Worm (Caenorhabditis elegans) whole organism, L4/young adult: Measurements from ENCODE around the gene F58E2.4.
"Not testable (repeated sequence)": the region's sequence is repeated elsewhere in the genome, so short reads cannot be mapped to it uniquely, and the experiment has no call there.

Experiments
- W03F9.2 ChIP-seq: fragments of 150-350 bp; optimal IDR thresholded peaks from 2 replicates; lab custom pipeline; 2014; ENCODE audit warnings: missing biosample characterization, missing genetic modification characterization
- dao-5 ChIP-seq: sonication (generic microtip); optimal IDR thresholded peaks from 2 replicates; lab custom pipeline; 2016; ENCODE audit warnings: missing genotype, missing genetic modification characterization, moderate library complexity, missing compliant biosample characterization
- him-1 ChIP-seq: sonication (generic microtip); optimal IDR thresholded peaks from 2 replicates; lab custom pipeline; 2016; ENCODE audit warnings: missing genotype, missing genetic modification reagents, missing genetic modification characterization, missing compliant biosample characterization

Gene F58E2.4

DNA sequence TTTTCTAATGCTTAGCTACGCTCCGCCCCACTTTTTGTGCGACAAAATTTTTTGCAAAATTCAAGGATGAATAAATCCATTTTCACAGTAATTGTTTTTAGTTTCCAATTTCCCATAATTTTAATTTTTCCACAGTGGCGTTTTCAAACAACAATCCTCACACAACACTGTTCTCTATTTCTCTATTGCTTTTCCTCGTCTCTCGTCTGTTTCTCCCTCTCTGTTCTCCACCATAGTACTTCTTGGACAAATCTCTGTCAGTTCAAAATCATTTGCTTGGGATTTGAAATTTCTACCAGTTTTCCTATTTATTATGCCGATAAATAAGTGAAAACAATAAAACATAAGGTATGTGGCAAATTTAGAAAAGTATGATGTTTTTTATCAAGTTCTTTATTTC, at the start of gene F58E2.4:
F58E2.4 (plus strand) TSS at position 134 of the 400 bp plus-strand sequence.
- no peak for TF ChIP-seq him-1 (tag; lab: Kevin White, UChicago)
- TF ChIP-seq dao-5 (tag; lab: Kevin White, UChicago) = no peak
- no peak for TF ChIP-seq W03F9.2 (tag; lab: Kevin White, UChicago)

DNA sequence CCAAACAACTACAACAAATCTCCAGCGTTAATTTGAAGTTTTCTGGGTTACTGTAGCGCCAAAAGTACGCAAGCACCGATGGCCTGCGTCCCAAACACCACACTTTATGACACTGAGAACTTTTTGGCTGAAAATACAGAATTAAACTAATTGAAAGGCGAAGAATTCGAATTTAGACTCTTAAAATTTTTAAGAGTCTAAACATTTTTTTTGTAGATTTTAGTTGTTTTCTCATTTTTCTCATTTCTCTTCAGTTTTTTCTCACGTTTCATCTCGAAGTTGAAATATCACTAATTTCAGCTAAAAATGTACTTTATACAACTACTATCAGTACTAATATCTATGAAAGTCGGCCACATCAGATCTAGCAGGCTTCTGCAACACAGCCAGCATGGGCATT, 47.8 kb upstream of the F58E2.4 start, which contains the start of gene lgc-9:
lgc-9 (plus strand) TSS at position 301 of the 400 bp plus-strand sequence.
- TF ChIP-seq dao-5 (tag; lab: Kevin White, UChicago) (no peak), him-1 (tag; lab: Kevin White, UChicago) (no peak), W03F9.2 (tag; lab: Kevin White, UChicago) (no peak)

DNA sequence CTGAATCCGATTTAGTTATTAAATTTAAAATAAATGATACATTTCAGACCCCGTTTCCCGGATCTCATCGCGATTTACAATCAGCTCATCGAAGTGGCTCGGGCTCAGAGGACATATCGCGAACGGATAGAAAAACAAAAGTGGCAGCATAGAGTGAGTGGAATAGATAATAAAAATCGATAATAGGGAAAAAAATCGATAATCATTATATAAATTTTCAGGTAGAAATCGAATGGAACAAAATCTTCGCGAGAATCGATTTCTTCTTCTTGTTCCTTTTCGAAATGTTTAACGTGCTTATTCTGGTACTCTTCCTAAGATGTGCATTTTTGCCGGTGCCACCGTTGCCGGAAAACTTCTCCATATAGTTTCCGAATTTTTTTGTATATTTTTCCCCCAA, 44.4 kb upstream of the F58E2.4 start:
- TF ChIP-seq W03F9.2 (tag; lab: Kevin White, UChicago) (no peak), dao-5 (tag; lab: Kevin White, UChicago) (no peak), him-1 (tag; lab: Kevin White, UChicago) (no peak)

DNA sequence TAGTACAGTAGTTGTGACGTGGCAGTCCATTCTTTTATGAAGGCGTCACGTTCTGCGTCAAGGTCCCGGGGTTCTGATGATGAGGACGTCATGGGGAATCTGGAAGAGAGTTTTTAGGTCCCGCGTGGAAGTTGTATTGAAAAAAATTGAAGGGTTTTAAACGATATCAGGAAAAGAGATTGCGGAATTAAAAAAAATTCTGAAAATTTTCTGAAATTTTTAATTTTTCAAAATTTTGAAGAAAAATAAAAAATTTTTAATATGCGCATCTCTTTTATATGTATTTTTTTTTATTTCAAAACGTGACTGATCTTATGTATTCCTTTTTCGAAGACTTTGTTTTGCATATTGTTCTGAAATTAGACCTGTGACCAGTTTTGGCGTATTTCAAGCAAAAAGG, 40.7 kb upstream of the F58E2.4 start, which contains the start of gene C04C3.6:
C04C3.6 (minus strand) TSS at position 101 of the 400 bp plus-strand sequence.
- TF ChIP-seq him-1 (tag; lab: Kevin White, UChicago) = no peak
- no peak for TF ChIP-seq W03F9.2 (tag; lab: Kevin White, UChicago)
- no peak for TF ChIP-seq dao-5 (tag; lab: Kevin White, UChicago)

DNA sequence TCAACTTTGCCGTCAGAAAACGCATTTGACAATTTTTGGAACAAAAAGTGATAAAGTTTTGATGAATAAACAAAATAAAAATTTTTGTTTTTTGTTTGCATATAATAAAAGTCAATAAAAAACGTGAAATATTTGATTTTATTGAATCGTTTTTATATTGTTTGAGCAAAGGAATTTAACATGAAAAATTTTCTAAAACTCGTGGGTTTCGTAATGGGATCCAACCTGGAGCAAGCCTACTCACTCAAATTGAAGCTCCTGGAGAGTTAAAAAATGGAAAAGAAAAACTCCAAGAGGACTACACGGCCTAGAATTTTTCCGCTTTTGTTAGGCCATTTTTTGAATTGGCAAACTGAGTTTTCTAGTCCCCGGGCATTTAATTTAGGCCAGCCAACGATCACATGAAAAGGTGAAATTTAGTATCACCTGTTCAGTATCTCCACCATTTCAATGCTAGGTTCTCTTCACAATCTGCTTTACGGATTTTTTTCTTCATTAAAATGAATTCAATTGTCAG, 34.7 kb upstream of the F58E2.4 start, which contains the start of the genes C04C3.9 and srz-60:
C04C3.9 (minus strand) TSS at position 101 of the 517 bp plus-strand sequence.
srz-60 (plus strand) TSS at position 467 of the 517 bp plus-strand sequence.
- TF ChIP-seq dao-5 (tag; lab: Kevin White, UChicago) (no peak), W03F9.2 (tag; lab: Kevin White, UChicago) (no peak), him-1 (tag; lab: Kevin White, UChicago) (no peak)

DNA sequence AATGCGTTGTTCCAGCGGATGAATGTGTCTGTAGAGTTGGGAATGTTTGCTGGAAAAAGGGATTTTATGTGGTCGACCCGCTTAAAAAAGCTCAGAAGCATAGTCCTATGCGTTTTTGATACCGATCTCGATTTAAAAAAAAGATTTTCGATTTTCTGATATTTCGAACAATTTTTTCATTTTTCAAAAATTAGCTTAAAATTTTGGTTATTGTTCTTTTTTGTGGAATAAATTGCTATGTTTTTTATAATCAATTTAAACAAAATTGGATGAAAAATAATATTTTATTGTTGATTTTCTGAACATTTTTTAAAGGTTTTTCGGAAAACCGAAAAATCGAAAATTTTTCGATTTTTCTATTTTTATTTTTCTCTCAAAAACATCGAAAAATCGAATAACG, 29.8 kb upstream of the F58E2.4 start, which contains the start of gene C04C3.7:
C04C3.7 (minus strand) TSS at position 101 of the 400 bp plus-strand sequence.
- not testable (repeated sequence) for TF ChIP-seq dao-5, him-1, W03F9.2 (tag; lab: Kevin White, UChicago)

DNA sequence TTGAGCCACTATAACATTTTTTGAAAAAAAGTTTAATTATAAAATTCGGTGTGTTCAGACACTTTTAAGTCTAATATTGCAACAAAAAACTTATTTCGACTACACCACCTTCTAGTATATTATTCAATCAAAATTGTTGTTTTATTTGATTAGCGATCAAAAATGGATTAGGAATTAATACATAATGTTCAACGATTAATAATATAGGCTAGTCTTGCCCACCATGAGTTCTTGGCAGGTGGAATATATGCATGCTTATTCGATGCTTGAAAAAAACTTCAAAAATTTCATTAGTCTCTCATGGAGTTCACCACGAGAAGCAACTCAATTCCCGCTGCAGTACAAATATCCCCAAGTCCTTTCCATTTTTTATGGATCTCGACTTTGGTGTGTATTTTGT, 27.2 kb upstream of the F58E2.4 start, which contains the start of gene srz-32:
srz-32 (plus strand) TSS at position 301 of the 400 bp plus-strand sequence.
- TF ChIP-seq W03F9.2 (tag; lab: Kevin White, UChicago) (no peak), him-1 (tag; lab: Kevin White, UChicago) (no peak), dao-5 (tag; lab: Kevin White, UChicago) (no peak)

DNA sequence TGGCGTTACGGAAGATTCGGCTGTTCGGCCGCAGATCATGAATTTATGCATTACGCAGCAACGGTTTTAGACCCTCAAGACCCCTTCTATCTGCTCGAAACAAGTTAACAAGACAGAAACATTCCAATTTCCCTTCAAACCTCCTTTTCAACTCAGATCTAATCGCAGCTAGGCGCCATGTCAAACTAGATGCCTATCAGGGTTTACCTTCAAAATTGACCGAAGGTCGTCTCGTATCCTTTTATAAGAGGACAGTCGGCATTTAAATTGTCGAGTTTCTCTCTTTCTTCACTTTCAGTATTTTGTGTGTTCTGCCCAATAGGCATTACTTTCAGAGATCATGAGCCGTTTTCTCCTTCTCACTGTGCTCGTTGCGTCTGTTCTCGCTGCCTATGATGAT, 25.2 kb upstream of the F58E2.4 start, which contains the start of gene grd-13:
grd-13 (plus strand) TSS at position 291 of the 400 bp plus-strand sequence.
- no peak for TF ChIP-seq dao-5 (tag; lab: Kevin White, UChicago)
- no peak for TF ChIP-seq him-1 (tag; lab: Kevin White, UChicago)
- no peak for TF ChIP-seq W03F9.2 (tag; lab: Kevin White, UChicago)

DNA sequence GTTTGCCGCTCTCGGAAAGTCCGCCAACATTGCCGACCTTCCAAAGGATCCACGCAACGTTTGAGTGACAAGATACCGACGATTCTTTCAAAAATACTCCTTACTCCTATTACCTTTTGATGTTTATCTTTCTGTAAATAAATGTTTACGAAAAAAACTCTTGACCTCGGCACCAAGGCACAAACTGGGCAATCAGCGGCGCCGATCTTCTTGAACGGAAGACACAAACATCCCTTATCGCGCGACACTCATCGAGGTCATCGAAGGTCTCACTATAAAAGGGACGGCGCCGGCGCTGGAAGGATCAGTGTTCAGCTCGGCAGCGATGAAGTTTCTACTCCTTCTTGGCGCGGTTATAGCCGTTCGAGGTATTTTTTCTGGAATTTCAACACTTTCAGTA, 23.8 kb upstream of the F58E2.4 start, which contains the start of gene grd-3:
grd-3 (plus strand) TSS at position 302 of the 400 bp plus-strand sequence.
- TF ChIP-seq dao-5 (tag; lab: Kevin White, UChicago) (no peak), W03F9.2 (tag; lab: Kevin White, UChicago) (no peak), him-1 (tag; lab: Kevin White, UChicago) (no peak)

DNA sequence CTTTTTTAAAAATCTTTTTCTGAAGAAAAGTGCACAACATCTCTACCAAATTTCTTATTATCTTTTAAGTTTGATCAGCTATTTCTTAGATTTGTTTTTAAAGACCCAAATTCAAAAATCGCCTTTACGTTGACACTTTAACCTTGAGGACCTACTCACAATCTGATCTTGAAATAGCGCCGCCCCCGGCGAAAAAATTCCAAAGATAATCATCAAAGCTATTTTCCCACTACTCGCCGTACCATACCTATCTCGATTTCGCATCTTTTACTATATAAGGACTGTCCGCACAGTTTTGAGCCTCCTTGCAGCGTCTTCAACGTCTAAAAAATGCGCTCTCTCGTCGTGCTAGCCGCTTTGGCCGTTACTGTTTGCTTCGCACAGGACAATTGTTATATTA, 22.3 kb upstream of the F58E2.4 start, which contains the start of gene grd-10:
grd-10 (plus strand) TSS at position 208 of the 400 bp plus-strand sequence.
- TF ChIP-seq him-1 (tag; lab: Kevin White, UChicago) = no peak
- TF ChIP-seq dao-5 (tag; lab: Kevin White, UChicago) = no peak
- no peak for TF ChIP-seq W03F9.2 (tag; lab: Kevin White, UChicago)

DNA sequence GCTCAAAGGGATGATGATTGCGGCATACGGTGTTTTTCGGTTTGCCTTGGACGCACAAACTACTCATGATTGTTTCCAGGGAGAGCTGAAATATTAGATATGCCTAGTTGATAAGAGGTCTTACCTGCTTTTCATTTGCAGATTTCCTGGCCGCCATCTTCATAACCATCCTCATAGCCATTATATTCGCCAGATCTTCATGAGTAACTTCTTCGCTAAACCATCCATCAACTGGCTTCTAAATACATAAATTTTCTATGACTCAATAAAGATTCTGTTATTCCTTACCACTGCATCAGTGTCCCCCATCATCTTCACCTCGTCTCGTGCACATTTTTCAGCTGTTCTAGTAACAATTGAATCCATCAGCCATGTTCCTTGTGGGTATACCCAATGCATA, 20.7 kb upstream of the F58E2.4 start:
- TF ChIP-seq dao-5 (tag; lab: Kevin White, UChicago) (no peak), W03F9.2 (tag; lab: Kevin White, UChicago) (no peak), him-1 (tag; lab: Kevin White, UChicago) (no peak)

DNA sequence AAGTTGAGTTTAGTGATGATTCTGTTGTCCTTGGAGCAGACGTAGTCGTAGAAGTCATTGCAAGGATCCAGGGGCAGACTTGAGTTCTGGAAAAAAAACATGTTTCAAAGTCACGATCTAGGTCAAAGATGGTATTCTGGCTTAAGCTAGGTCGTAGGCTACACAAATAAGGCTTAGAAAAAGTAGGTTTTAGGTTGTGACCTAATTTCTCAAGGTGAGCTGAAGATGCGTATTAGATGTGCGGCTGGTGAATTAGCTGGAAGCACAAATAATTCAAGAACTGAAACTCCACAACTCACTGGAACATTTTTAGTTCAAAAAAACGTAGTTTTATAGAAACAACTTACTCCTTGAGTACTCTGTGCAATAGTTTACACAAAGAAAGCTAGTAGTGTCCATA, 19.1 kb upstream of the F58E2.4 start, which contains the start of gene F09D12.2:
F09D12.2 (minus strand) TSS at position 101 of the 400 bp plus-strand sequence.
- TF ChIP-seq W03F9.2 (tag; lab: Kevin White, UChicago) (no peak), dao-5 (tag; lab: Kevin White, UChicago) (no peak), him-1 (tag; lab: Kevin White, UChicago) (no peak)

DNA sequence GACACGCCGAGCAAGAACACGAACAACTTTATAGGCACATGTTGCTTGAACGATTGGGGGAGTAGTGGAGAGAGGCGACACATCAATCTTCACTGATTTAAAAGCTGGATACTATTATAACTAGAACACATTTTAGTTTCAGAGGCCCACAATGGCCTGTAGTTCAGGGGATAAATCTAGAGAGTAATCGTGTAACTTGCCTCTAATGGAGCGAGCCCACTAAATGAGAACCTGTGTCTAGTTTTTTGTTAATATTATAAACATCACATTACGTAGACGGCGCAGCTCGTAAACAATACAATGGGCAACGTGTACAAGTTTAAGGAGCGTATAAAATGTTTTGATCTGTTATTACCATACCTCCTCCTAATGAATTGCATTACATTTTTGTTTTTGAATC, 18.6 kb upstream of the F58E2.4 start, which contains the start of gene F58E2.5:
F58E2.5 (plus strand) TSS at position 301 of the 400 bp plus-strand sequence.
- TF ChIP-seq dao-5 (tag; lab: Kevin White, UChicago) (no peak), W03F9.2 (tag; lab: Kevin White, UChicago) (no peak), him-1 (tag; lab: Kevin White, UChicago) (no peak)
